Worm (Caenorhabditis elegans) whole organism, L3 larva: ENCODE data around the gene del-8.

ENCODE experiments used
- ZK546.5 ChIP-seq: sonication (generic microtip); optimal IDR thresholded peaks from 2 replicates; lab custom pipeline; 2017; ENCODE audit warnings: missing biosample characterization, missing genetic modification characterization
- lsy-12 ChIP-seq: sonication (generic microtip); optimal IDR thresholded peaks from 2 replicates; lab custom pipeline; 2016; ENCODE audit warnings: mild to moderate bottlenecking, missing genetic modification characterization, missing compliant biosample characterization
- zag-1 ChIP-seq: fragments of 150-350 bp; optimal IDR thresholded peaks from 2 replicates; lab custom pipeline; 2014; ENCODE audit warnings: missing biosample characterization, missing genetic modification characterization

ce11 chrX:9543352-9543751 is 45.9 kb upstream of the del-8 start, which contains the start of gene F49E2.5:
- no peak for TF ChIP-seq ZK546.5 (tag; lab: Kevin White, UChicago)
- TF ChIP-seq zag-1 (tag; lab: Kevin White, UChicago), result no peak
- TF ChIP-seq lsy-12, result no peak
